Fruit fly (Drosophila melanogaster) whole organism, embryonic: ENCODE measurements around the gene elgi.

Experiments used
- Bgb ChIP-seq: fragments of 200-800 bp; sonication (Bioruptor generic); IDR thresholded peaks from 2 replicates; pipeline ENCODE4 v1.3.6; 2022; ENCODE audit warnings: missing biosample characterization, missing genetic modification characterization; ENCODE audit not compliant: partially characterized antibody
- CG10654 ChIP-seq: fragments of 200-800 bp; sonication (Bioruptor generic); optimal IDR thresholded peaks from 2 replicates; lab custom pipeline; 2016; ENCODE audit warnings: missing biosample characterization, missing genetic modification characterization
- CG11085 ChIP-seq: fragments of 200-800 bp; sonication (Bioruptor generic); IDR thresholded peaks from 2 replicates; pipeline ENCODE4 v1.3.6; 2022; ENCODE audit warnings: missing biosample characterization, missing genetic modification characterization
- CG11560 ChIP-seq: fragments of 200-800 bp; sonication (Bioruptor generic); IDR thresholded peaks from 3 replicates; pipeline ENCODE4 v1.3.6; 2022; ENCODE audit warnings: missing biosample characterization, missing genetic modification characterization
- CG11723 ChIP-seq: fragments of 200-800 bp; sonication (Bioruptor generic); optimal IDR thresholded peaks from 2 replicates; lab custom pipeline; 2017; ENCODE audit warnings: missing biosample characterization, mild to moderate bottlenecking, missing genetic modification characterization
- CG12071 ChIP-seq: fragments of 200-800 bp; sonication (Bioruptor generic); optimal IDR thresholded peaks from 3 replicates; lab custom pipeline; 2018; ENCODE audit warnings: missing biosample characterization, mild to moderate bottlenecking, missing genetic modification characterization
- CG12219 ChIP-seq: fragments of 200-800 bp; sonication (Bioruptor generic); optimal IDR thresholded peaks from 3 replicates; lab custom pipeline; 2018; ENCODE audit warnings: missing biosample characterization, mild to moderate bottlenecking, missing genetic modification characterization
- CG18476 ChIP-seq: fragments of 200-800 bp; sonication (Bioruptor generic); optimal IDR thresholded peaks from 2 replicates; lab custom pipeline; 2016; ENCODE audit warnings: missing biosample characterization, mild to moderate bottlenecking, missing genetic modification characterization
- CG2712 ChIP-seq: fragments of 200-800 bp; optimal IDR thresholded peaks from 3 replicates; lab custom pipeline; 2019; ENCODE audit warnings: missing biosample characterization, mild to moderate bottlenecking, missing genetic modification characterization, moderate library complexity
- CG31441 ChIP-seq: fragments of 200-800 bp; sonication (Bioruptor generic); IDR thresholded peaks from 2 replicates; pipeline ENCODE4 v1.3.6; 2022; ENCODE audit warnings: missing biosample characterization, missing genetic modification characterization
- CG3995 ChIP-seq: fragments of 200-800 bp; sonication (Bioruptor generic); optimal IDR thresholded peaks from 3 replicates; lab custom pipeline; 2016; ENCODE audit warnings: missing biosample characterization, missing genetic modification characterization
- CG4328 ChIP-seq: fragments of 200-800 bp; sonication (Bioruptor generic); optimal IDR thresholded peaks from 3 replicates; lab custom pipeline; 2017; ENCODE audit warnings: missing biosample characterization, missing genetic modification reagents, missing genetic modification characterization
- CG4707 ChIP-seq: fragments of 200-800 bp; sonication (Bioruptor generic); optimal IDR thresholded peaks from 2 replicates; lab custom pipeline; 2018; ENCODE audit warnings: missing biosample characterization, mild to moderate bottlenecking, missing genetic modification characterization, moderate library complexity
- CG5180 ChIP-seq: fragments of 200-800 bp; sonication (Bioruptor generic); optimal IDR thresholded peaks from 3 replicates; lab custom pipeline; 2017; ENCODE audit warnings: missing biosample characterization, missing genetic modification characterization, mild to moderate bottlenecking, moderate library complexity, missing genetic modification reagents
- CG7963 ChIP-seq: fragments of 200-800 bp; sonication (Bioruptor generic); IDR thresholded peaks from 3 replicates; pipeline ENCODE4 v1.3.6; 2022; ENCODE audit warnings: missing biosample characterization, missing genetic modification characterization; ENCODE audit not compliant: partially characterized antibody
- CG8478 ChIP-seq: fragments of >200 bp; optimal IDR thresholded peaks from 2 replicates; lab custom pipeline; 2018
- CG8765 ChIP-seq: fragments of 200-800 bp; sonication (Bioruptor generic); IDR thresholded peaks from 2 replicates; pipeline ENCODE4 v1.3.6; 2022; ENCODE audit warnings: missing biosample characterization, missing genetic modification characterization
- CoRest ChIP-seq: fragments of 200-800 bp; sonication (Bioruptor generic); optimal IDR thresholded peaks from 3 replicates; lab custom pipeline; 2018; ENCODE audit warnings: missing biosample characterization, mild to moderate bottlenecking, missing genetic modification characterization, moderate library complexity
- Dek ChIP-seq: fragments of 200-800 bp; sonication (Bioruptor generic); optimal IDR thresholded peaks from 3 replicates; lab custom pipeline; 2019; ENCODE audit warnings: missing biosample characterization, mild to moderate bottlenecking, missing genetic modification characterization, moderate library complexity
- Dip3 ChIP-seq: fragments of 200-800 bp; sonication (Bioruptor generic); optimal IDR thresholded peaks from 3 replicates; lab custom pipeline; 2016; ENCODE audit warnings: missing biosample characterization, missing genetic modification characterization
- E2f1 ChIP-seq: fragments of 200-800 bp; sonication (Bioruptor generic); IDR thresholded peaks from 2 replicates; pipeline ENCODE4 v1.3.6; 2022; ENCODE audit warnings: missing biosample characterization, missing genetic modification characterization
- Elba2 ChIP-seq: fragments of 200-800 bp; sonication (Bioruptor generic); optimal IDR thresholded peaks from 3 replicates; lab custom pipeline; 2016; ENCODE audit warnings: missing biosample characterization, missing genetic modification characterization
- Gsc ChIP-seq: fragments of 200-800 bp; sonication (Bioruptor generic); IDR thresholded peaks from 2 replicates; pipeline ENCODE4 v1.3.6; 2022; ENCODE audit warnings: missing biosample characterization, missing genetic modification characterization
- Hsf ChIP-seq: fragments of 200-800 bp; sonication (Bioruptor generic); optimal IDR thresholded peaks from 3 replicates; lab custom pipeline; 2016; ENCODE audit warnings: missing biosample characterization, missing genetic modification characterization
- NC2α ChIP-seq: fragments of 200-800 bp; sonication (Bioruptor generic); optimal IDR thresholded peaks from 2 replicates; lab custom pipeline; 2016; ENCODE audit warnings: missing biosample characterization, missing genetic modification characterization
- NC2β ChIP-seq: fragments of 200-800 bp; sonication (Bioruptor generic); optimal IDR thresholded peaks from 2 replicates; lab custom pipeline; 2016; ENCODE audit warnings: missing biosample characterization, missing genetic modification characterization
- PHDP ChIP-seq: fragments of 200-800 bp; sonication (Bioruptor generic); optimal IDR thresholded peaks from 3 replicates; lab custom pipeline; 2018; ENCODE audit warnings: missing biosample characterization, mild to moderate bottlenecking, missing genetic modification characterization, moderate library complexity
- Ravus ChIP-seq: fragments of 200-800 bp; sonication (Bioruptor generic); IDR thresholded peaks from 2 replicates; pipeline ENCODE4 v1.3.6; 2022; ENCODE audit warnings: missing biosample characterization, missing genetic modification characterization
- Xbp1 ChIP-seq: fragments of 200-800 bp; sonication (Bioruptor generic); optimal IDR thresholded peaks from 3 replicates; lab custom pipeline; 2016; ENCODE audit warnings: missing biosample characterization, mild to moderate bottlenecking, missing genetic modification characterization
- ase ChIP-seq: fragments of 200-800 bp; sonication (Bioruptor generic); IDR thresholded peaks from 3 replicates; pipeline ENCODE4 v1.3.6; 2022; ENCODE audit warnings: missing biosample characterization, missing genetic modification characterization
- bcd ChIP-seq: fragments of 200-800 bp; sonication (Bioruptor generic); optimal IDR thresholded peaks from 2 replicates; lab custom pipeline; 2017; ENCODE audit warnings: missing biosample characterization, mild to moderate bottlenecking, missing genetic modification characterization
- chif ChIP-seq, 2 experiments: fragments of 200-800 bp; sonication (Bioruptor generic); optimal IDR thresholded peaks; 3 replicates each; lab custom pipeline; 2016; ENCODE audit warnings: missing biosample characterization in 2 of 2, missing genetic modification characterization in 2 of 2
- chm ChIP-seq: fragments of 200-800 bp; sonication (Bioruptor generic); IDR thresholded peaks from 2 replicates; pipeline ENCODE4 v1.3.6; 2022; ENCODE audit warnings: missing biosample characterization, missing genetic modification characterization
- en ChIP-seq: fragments of 200-800 bp; sonication (Bioruptor generic); optimal IDR thresholded peaks from 2 replicates; lab custom pipeline; 2016; ENCODE audit warnings: missing biosample characterization, missing genetic modification characterization
- esg ChIP-seq: fragments of 200-800 bp; sonication (Bioruptor generic); conservative IDR thresholded peaks from 2 replicates; pipeline ENCODE4 v1.3.6; 2022; ENCODE audit warnings: missing biosample characterization, missing genetic modification characterization
- eve ChIP-seq, 2 experiments: fragments of >200 bp; optimal IDR thresholded peaks; 2 replicates each; lab custom pipeline; 2017; ENCODE audit warnings: missing biosample characterization in 2 of 2, missing genetic modification characterization in 2 of 2
- eyg ChIP-seq: fragments of 200-800 bp; sonication (Bioruptor generic); optimal IDR thresholded peaks from 3 replicates; lab custom pipeline; 2016; ENCODE audit warnings: missing biosample characterization, missing genetic modification characterization
- fu2 ChIP-seq: fragments of 200-800 bp; sonication (Bioruptor generic); optimal IDR thresholded peaks from 2 replicates; lab custom pipeline; 2016; ENCODE audit warnings: missing biosample characterization, missing genetic modification characterization
- gsb ChIP-seq: fragments of 200-800 bp; sonication (Bioruptor generic); IDR thresholded peaks from 2 replicates; pipeline ENCODE4 v1.3.6; 2022; ENCODE audit warnings: missing biosample characterization, missing genetic modification characterization
- gsb-n ChIP-seq: fragments of 200-800 bp; sonication (Bioruptor generic); optimal IDR thresholded peaks from 3 replicates; lab custom pipeline; 2018; ENCODE audit warnings: missing biosample characterization, mild to moderate bottlenecking, missing genetic modification characterization
- lmd ChIP-seq: fragments of 200-800 bp; sonication (Bioruptor generic); IDR thresholded peaks from 2 replicates; pipeline ENCODE4 v1.3.6; 2022; ENCODE audit warnings: missing biosample characterization, missing genetic modification characterization
- luna ChIP-seq: fragments of 200-800 bp; sonication (Bioruptor generic); optimal IDR thresholded peaks from 2 replicates; lab custom pipeline; 2016; ENCODE audit warnings: missing biosample characterization, missing genetic modification characterization
- otp ChIP-seq: fragments of 200-800 bp; sonication (Bioruptor generic); IDR thresholded peaks from 3 replicates; pipeline ENCODE4, ENCODE4 v1.3.6; 2022; ENCODE audit warnings: missing biosample characterization, missing genetic modification characterization
- phol ChIP-seq: fragments of 200-800 bp; sonication (Bioruptor generic); optimal IDR thresholded peaks from 3 replicates; lab custom pipeline; 2018; ENCODE audit warnings: missing biosample characterization, mild to moderate bottlenecking, missing genetic modification characterization, moderate library complexity
- ranshi ChIP-seq: fragments of 200-800 bp; sonication (Bioruptor generic); IDR thresholded peaks from 2 replicates; pipeline ENCODE4 v1.3.6; 2022; ENCODE audit warnings: missing biosample characterization, missing genetic modification characterization
- slou ChIP-seq: fragments of 200-800 bp; sonication (Bioruptor generic); optimal IDR thresholded peaks from 3 replicates; lab custom pipeline; 2016; ENCODE audit warnings: missing biosample characterization, missing genetic modification characterization
- ssp ChIP-seq: fragments of 200-800 bp; sonication (Bioruptor generic); IDR thresholded peaks from 2 replicates; pipeline ENCODE4 v1.3.6; 2022; ENCODE audit warnings: missing biosample characterization, missing genetic modification characterization
- stc ChIP-seq: fragments of 200-800 bp; sonication (Bioruptor generic); IDR thresholded peaks from 2 replicates; pipeline ENCODE4 v1.3.6; 2022; ENCODE audit warnings: missing biosample characterization, missing genetic modification characterization
- tin ChIP-seq: fragments of 200-800 bp; sonication (Bioruptor generic); optimal IDR thresholded peaks from 3 replicates; lab custom pipeline; 2016; ENCODE audit warnings: missing biosample characterization, missing genetic modification characterization
- ttk ChIP-seq: fragments of 200-800 bp; sonication (Bioruptor generic); IDR thresholded peaks from 2 replicates; pipeline ENCODE4 v2.1.2; 2022; ENCODE audit warnings: missing biosample characterization, missing genetic modification characterization
- wek ChIP-seq: fragments of 200-800 bp; sonication (Bioruptor generic); optimal IDR thresholded peaks from 3 replicates; lab custom pipeline; 2018; ENCODE audit warnings: missing biosample characterization, mild to moderate bottlenecking, missing genetic modification characterization, moderate library complexity

elgi gene

DNA sequence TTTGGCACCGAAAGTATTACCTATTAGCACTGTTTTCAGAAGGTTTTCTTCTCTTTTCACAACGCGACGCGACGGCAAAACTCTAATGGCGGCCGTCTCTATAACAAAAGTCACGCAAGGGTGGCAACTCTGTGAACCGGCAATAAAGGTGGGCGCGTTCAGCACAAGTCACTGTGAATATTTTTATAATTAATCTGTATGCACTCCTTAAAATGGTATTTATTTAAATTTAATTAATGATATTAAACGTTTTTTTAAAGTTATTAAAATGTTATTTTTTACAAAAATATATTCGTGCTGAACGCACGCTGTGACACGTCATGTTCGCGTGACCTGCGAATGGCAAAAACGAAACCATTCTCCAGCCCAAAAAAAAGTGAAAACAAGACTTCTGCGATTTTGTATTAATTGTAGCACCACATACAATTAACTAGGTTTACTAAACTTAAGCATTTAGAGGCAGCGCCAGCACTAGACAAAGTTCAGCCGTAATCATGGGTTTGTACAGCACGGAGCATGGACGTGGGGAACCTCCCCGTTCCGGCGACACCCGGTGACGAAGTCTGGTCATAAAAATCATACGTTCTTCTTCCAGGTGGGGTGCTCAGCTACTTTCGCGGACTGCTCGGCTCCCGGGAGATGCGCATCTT lies 26.6 kb downstream of the elgi start, which contains the start of the genes brm and Arl1 (continued):
- TF ChIP-seq Gsc (peak; percentile 98), CG4328 (GFP tag; lab: Kevin White, UChicago) (peak; percentile 99), gsb-n (no peak), Dek (tag; lab: Kevin White, UChicago) (peak; percentile 97), CG11085 (GFP tag; lab: Robert Waterston, UW) (peak; percentile 99), gsb (peak; percentile 99), esg (GFP tag; lab: Robert Waterston, UW) (peak; percentile 99), CG2712 (tag; lab: Kevin White, UChicago) (peak; percentile 99), CG12071 (GFP tag; lab: Kevin White, UChicago) (peak; percentile 82), ttk (GFP tag; lab: Robert Waterston, UW) (peak; percentile 99), CG7963 (GFP tag; lab: Robert Waterston, UW) (no peak), Ravus (peak; percentile 97), CG3995 (GFP tag; lab: Kevin White, UChicago) (peak; percentile 99), CoRest (tag; lab: Kevin White, UChicago) (peak; percentile 99), PHDP (tag; lab: Kevin White, UChicago) (peak; percentile 98), CG11723 (peak; percentile 97), eyg (GFP tag; lab: Kevin White, UChicago) (peak; percentile 57), NC2α (GFP tag; lab: Kevin White, UChicago) (no peak), CG18476 (peak; percentile 96), chif (GFP tag; optimal IDR thresholded peaks at IDR 0.05; lab: Kevin White, UChicago) (peak; percentile 58 to 87), ranshi (peak; percentile 99), bcd (GFP tag; lab: Kevin White, UChicago) (peak; percentile 99), lmd (GFP tag; lab: Robert Waterston, UW) (peak; percentile 99), Bgb (GFP tag; lab: Robert Waterston, UW) (peak; percentile 30), CG4707 (GFP tag; lab: Kevin White, UChicago) (peak; percentile 83), CG31441 (GFP tag; lab: Robert Waterston, UW) (peak; percentile 100), Elba2 (GFP tag; lab: Kevin White, UChicago) (peak; percentile 81), phol (tag; lab: Kevin White, UChicago) (peak; percentile 100), en (GFP tag; lab: Kevin White, UChicago) (peak; percentile 20), eve (GFP tag; optimal IDR thresholded peaks at IDR 0.05; lab: Kevin White, UChicago) (no peak), Hsf (GFP tag; lab: Kevin White, UChicago) (peak; percentile 94), tin (GFP tag; lab: Kevin White, UChicago) (peak; percentile 98), CG8765 (peak; percentile 98), CG5180 (GFP tag; lab: Kevin White, UChicago) (peak; percentile 87), CG12219 (GFP tag; lab: Kevin White, UChicago) (peak; percentile 90), Dip3 (GFP tag; lab: Kevin White, UChicago) (peak; percentile 90), luna (GFP tag; lab: Kevin White, UChicago) (peak; percentile 75), stc (GFP tag; lab: Robert Waterston, UW) (peak; percentile 99), Xbp1 (GFP tag; lab: Kevin White, UChicago) (peak; percentile 99), wek (GFP tag; lab: Kevin White, UChicago) (peak; percentile 72), CG8478 (lab: Kevin White, UChicago) (no peak), chm (peak; percentile 97), CG11560 (tag; lab: Robert Waterston, UW) (peak; percentile 94), otp (GFP tag; lab: Robert Waterston, UW) (peak; percentile 98), E2f1 (peak; percentile 99), CG10654 (GFP tag; lab: Kevin White, UChicago) (peak; percentile 97), ssp (GFP tag; lab: Robert Waterston, UW) (peak; percentile 96), NC2β (peak; percentile 71), fu2 (peak; percentile 85), slou (GFP tag; lab: Kevin White, UChicago) (peak; percentile 95), ase (GFP tag; lab: Robert Waterston, UW) (peak; percentile 99)
